Worm (Caenorhabditis elegans) whole organism, L4 larva: ENCODE results near the gene stt-3.
A peak's percentile ranks its signal among the peaks of the same experiment; 100 is the strongest.

Source experiments
- lin-1 ChIP-seq: fragments of 200-800 bp; sonication (Bioruptor generic); IDR thresholded peaks from 2 replicates; pipeline ENCODE4 v1.3.6; 2022; ENCODE audit warnings: missing genetic modification reagents, missing genetic modification characterization, missing compliant biosample characterization
- lin-13 ChIP-seq: fragments of 150-350 bp; optimal IDR thresholded peaks from 2 replicates; lab custom pipeline; 2014; ENCODE audit warnings: missing biosample characterization, missing genetic modification reagents, missing genetic modification characterization
- pha-4 ChIP-seq, 2 experiments: fragments of 150-350 bp in 1 of 2; fragments of 200-800 bp in 1 of 2; sonication (Bioruptor generic) in 1 of 2; IDR thresholded peaks in 1 of 2; optimal IDR thresholded peaks in 1 of 2; 2 replicates each; pipeline versions ENCODE4 v1.3.6 to Lab custom; 2014 to 2022; ENCODE audit warnings: missing genetic modification characterization in 2 of 2, missing genetic modification reagents in 2 of 2, missing biosample characterization in 1 of 2, missing compliant biosample characterization in 1 of 2

DNA sequence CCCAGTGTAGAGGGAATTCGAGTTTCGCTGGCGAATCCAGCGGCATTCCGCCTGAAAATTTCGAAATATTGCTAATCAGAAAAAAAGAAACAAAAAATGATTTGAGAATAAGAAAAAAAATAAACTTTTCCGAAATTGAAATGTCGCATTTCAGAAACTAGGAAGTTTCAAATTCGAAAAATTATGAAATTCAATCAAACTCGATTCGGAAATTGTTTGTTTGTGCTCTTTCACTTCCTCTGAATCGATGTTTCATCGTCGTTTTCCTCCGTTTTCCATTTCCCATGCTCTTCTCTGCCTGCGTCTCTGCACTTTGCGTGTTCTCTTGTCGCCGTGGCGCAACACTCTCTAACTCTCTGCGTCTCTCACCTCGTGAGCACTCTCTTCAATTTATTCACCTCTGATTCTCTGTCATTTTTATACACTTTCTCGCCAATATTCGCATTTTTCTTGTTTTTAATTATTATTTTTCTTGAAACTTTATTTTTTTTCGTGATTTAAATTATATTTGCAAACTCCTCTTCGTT lies 29.9 kb downstream of the stt-3 start, which contains the start of gene C18F10.7:
- TF ChIP-seq lin-1 (GFP tag; lab: Robert Waterston, UW) (no peak), pha-4 (GFP tag; IDR thresholded peaks at IDR 0.05; lab: Robert Waterston, UW) (no peak), pha-4 (tag; optimal IDR thresholded peaks at IDR 0.05; lab: Kevin White, UChicago) (peak; percentile 60), lin-13 (GFP tag; lab: Kevin White, UChicago) (no peak)
